Worm (Caenorhabditis elegans) whole organism, dauer: ENCODE data around the gene F20C5.7.

ENCODE experiments used
- unc-62 ChIP-seq: sonication (generic microtip); optimal IDR thresholded peaks from 2 replicates; lab custom pipeline; 2017; ENCODE audit warnings: missing biosample characterization, missing genetic modification reagents, missing genetic modification characterization

The F20C5.7 gene

ce11 chrIV:8757729-8758128 is 12.2 kb upstream of the F20C5.7 start:
- no peak for TF ChIP-seq unc-62 (GFP tag; lab: Kevin White, UChicago)

ce11 chrIV:8754727-8755126 is 9.2 kb upstream of the F20C5.7 start, which contains the start of gene elli-1:
TSS of gene elli-1 (minus strand) at chrIV:8754827.
- no peak for TF ChIP-seq unc-62 (GFP tag; lab: Kevin White, UChicago)

- no peak for TF ChIP-seq unc-62 (GFP tag; lab: Kevin White, UChicago)
These were observed 8.7 kb upstream of the F20C5.7 start for ce11 chrIV:8754146-8754545.

ce11 chrIV:8752492-8752891 is 7.0 kb upstream of the F20C5.7 start:
- TF ChIP-seq unc-62 (GFP tag; lab: Kevin White, UChicago): no peak

- no peak for TF ChIP-seq unc-62 (GFP tag; lab: Kevin White, UChicago)
These were observed 3.5 kb upstream of the F20C5.7 start for ce11 chrIV:8748967-8749366.

ce11 chrIV:8743654-8744332 is 1.7 kb downstream of the F20C5.7 start, which contains the start of gene F21D5.7:
TSS of gene F21D5.7 (minus strand) at chrIV:8743704.
- TF ChIP-seq unc-62 (GFP tag; lab: Kevin White, UChicago): no peak

- TF ChIP-seq unc-62 (GFP tag; lab: Kevin White, UChicago): no peak
These were observed 4.5 kb downstream of the F20C5.7 start, which contains the start of gene F21D5.6 for ce11 chrIV:8740952-8741438. TSS of gene F21D5.6 (minus strand) at chrIV:8741388.

- TF ChIP-seq unc-62 (GFP tag; lab: Kevin White, UChicago): no peak
These were observed 5.6 kb downstream of the F20C5.7 start, which contains the start of gene mrps-33 for ce11 chrIV:8739926-8740325. TSS of gene mrps-33 (minus strand) at chrIV:8740026.

- no peak for TF ChIP-seq unc-62 (GFP tag; lab: Kevin White, UChicago)
These were observed 6.2 kb downstream of the F20C5.7 start, which contains the start of gene F21D5.5 for ce11 chrIV:8739294-8739693. TSS of gene F21D5.5 (minus strand) at chrIV:8739394.

- TF ChIP-seq unc-62 (GFP tag; lab: Kevin White, UChicago): no peak
These were observed 7.7 kb downstream of the F20C5.7 start, which contains the start of gene F21D5.4 for ce11 chrIV:8737787-8738186. TSS of gene F21D5.4 (plus strand) at chrIV:8738087.

- TF ChIP-seq unc-62 (GFP tag; lab: Kevin White, UChicago): no peak
These were observed 8.1 kb downstream of the F20C5.7 start for ce11 chrIV:8737354-8737753.

- no peak for TF ChIP-seq unc-62 (GFP tag; lab: Kevin White, UChicago)
These were observed 15.0 kb downstream of the F20C5.7 start, which contains the start of gene F21D5.3 for ce11 chrIV:8730469-8730868. TSS of gene F21D5.3 (plus strand) at chrIV:8730815.

ce11 chrIV:8729636-8730035 is 15.9 kb downstream of the F20C5.7 start:
- TF ChIP-seq unc-62 (GFP tag; lab: Kevin White, UChicago): no peak

- TF ChIP-seq unc-62 (GFP tag; lab: Kevin White, UChicago): no peak
These were observed 17.4 kb downstream of the F20C5.7 start, which contains the start of gene otub-3 for ce11 chrIV:8728122-8728521. TSS of gene otub-3 (plus strand) at chrIV:8728177.

- no peak for TF ChIP-seq unc-62 (GFP tag; lab: Kevin White, UChicago)
These were observed 20.1 kb downstream of the F20C5.7 start, which contains the start of gene pgm-3 for ce11 chrIV:8725345-8725744. TSS of gene pgm-3 (plus strand) at chrIV:8725722.

ce11 chrIV:8724907-8725306 is 20.6 kb downstream of the F20C5.7 start:
- TF ChIP-seq unc-62 (GFP tag; lab: Kevin White, UChicago): no peak

- TF ChIP-seq unc-62 (GFP tag; lab: Kevin White, UChicago): no peak
These were observed 21.8 kb downstream of the F20C5.7 start, which contains the start of gene F21D5.9 for ce11 chrIV:8723720-8724119. TSS of gene F21D5.9 (plus strand) at chrIV:8724020.
